Worm (Caenorhabditis elegans) whole organism, midembryonic: ENCODE data around the gene F44E2.10.

ENCODE experiments used
- T22C8.4 ChIP-seq: fragments of 200-800 bp; sonication (Bioruptor generic); IDR thresholded peaks from 2 replicates; pipeline ENCODE4 v1.3.6; 2022; ENCODE audit warnings: missing genetic modification characterization, missing compliant biosample characterization
- cog-1 ChIP-seq: sonication (generic microtip); optimal IDR thresholded peaks from 2 replicates; lab custom pipeline; 2016; ENCODE audit warnings: missing genetic modification characterization, missing compliant biosample characterization
- flt-1 ChIP-seq: fragments of 200-800 bp; sonication (Bioruptor generic); IDR thresholded peaks from 2 replicates; pipeline ENCODE4 v1.3.6; 2022; ENCODE audit warnings: missing genetic modification characterization, missing compliant biosample characterization
- klf-2 ChIP-seq: fragments of 200-800 bp; sonication (Bioruptor generic); conservative IDR thresholded peaks from 2 replicates; pipeline ENCODE4 v1.3.6; 2022; ENCODE audit warnings: missing genetic modification reagents, missing genetic modification characterization, missing compliant biosample characterization
- med-1 ChIP-seq: sonication (generic microtip); optimal IDR thresholded peaks from 2 replicates; lab custom pipeline; 2017; ENCODE audit warnings: missing genetic modification characterization, mild to moderate bottlenecking, missing compliant biosample characterization, antibody characterized with exemption, missing genetic modification reagents; ENCODE audit not compliant: insufficient read depth
- ref-1 ChIP-seq: fragments of 200-800 bp; sonication (Bioruptor generic); conservative IDR thresholded peaks from 2 replicates; pipeline ENCODE4 v1.3.6; 2022; ENCODE audit warnings: missing genetic modification reagents, missing genetic modification characterization, missing compliant biosample characterization
- tab-1 ChIP-seq: fragments of 200-800 bp; sonication (Bioruptor generic); IDR thresholded peaks from 2 replicates; pipeline ENCODE4 v1.3.6; 2022; ENCODE audit warnings: missing genetic modification characterization, missing compliant biosample characterization
- ztf-23 ChIP-seq: fragments of 200-800 bp; sonication (Bioruptor generic); IDR thresholded peaks from 2 replicates; pipeline ENCODE4 v1.3.6; 2022; ENCODE audit warnings: missing genetic modification reagents, missing genetic modification characterization, missing compliant biosample characterization
- ztf-29 ChIP-seq: fragments of 200-800 bp; sonication (Bioruptor generic); IDR thresholded peaks from 2 replicates; pipeline ENCODE4 v1.3.6; 2022; ENCODE audit warnings: missing genetic modification reagents, missing genetic modification characterization, missing compliant biosample characterization

- TF ChIP-seq T22C8.4 (GFP tag; lab: Robert Waterston, UW) (no peak), cog-1 (tag; lab: Kevin White, UChicago) (no peak), klf-2 (GFP tag; lab: Robert Waterston, UW) (no peak), tab-1 (GFP tag; lab: Robert Waterston, UW) (no peak), ztf-29 (GFP tag; lab: Robert Waterston, UW) (no peak), flt-1 (no peak), ref-1 (GFP tag; lab: Robert Waterston, UW) (no peak), ztf-23 (GFP tag; lab: Robert Waterston, UW) (no peak), med-1 (GFP tag; lab: Kevin White, UChicago) (no peak)
Measured at ce11 chrIII:8851961-8852360, 21.1 kb upstream of the F44E2.10 start, which contains the start of gene plg-1.
